Worm (Caenorhabditis elegans) whole organism, L4/young adult: Measurements from ENCODE around the gene rpl-23.

Source experiments
- dao-5 ChIP-seq: sonication (generic microtip); optimal IDR thresholded peaks from 2 replicates; lab custom pipeline; 2016; ENCODE audit warnings: missing genotype, missing genetic modification characterization, moderate library complexity, missing compliant biosample characterization
- him-1 ChIP-seq: sonication (generic microtip); optimal IDR thresholded peaks from 2 replicates; lab custom pipeline; 2016; ENCODE audit warnings: missing genotype, missing genetic modification reagents, missing genetic modification characterization, missing compliant biosample characterization

DNA sequence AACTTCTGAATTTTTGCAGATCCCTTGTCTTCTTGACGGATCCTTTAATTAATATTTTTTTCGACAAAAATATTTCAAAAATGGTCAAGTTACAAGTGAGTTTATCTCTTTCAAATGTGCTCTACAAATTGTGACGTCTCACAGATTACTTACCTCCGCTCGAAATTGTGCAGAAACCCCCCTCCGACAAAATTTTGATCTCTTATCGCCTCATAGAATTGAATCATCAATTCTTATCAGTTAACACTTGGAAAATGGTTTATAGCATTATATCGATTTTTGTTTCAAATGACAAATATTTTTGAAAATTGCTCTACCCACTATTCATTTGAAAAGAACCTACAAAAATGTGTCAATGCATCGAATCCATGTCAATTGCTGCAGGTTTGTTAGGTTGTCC is 29.0 kb upstream of the rpl-23 start, which contains the start of gene B0244.10:
- TF ChIP-seq him-1 (tag; lab: Kevin White, UChicago) (no peak), dao-5 (no peak)
